Fruit fly (Drosophila melanogaster) whole organism, embryonic: ENCODE results near the gene mthl2.
A peak's percentile ranks its signal among the peaks of the same experiment; 100 is the strongest.

Experiments used
- CG10209 ChIP-seq: fragments of 200-800 bp; sonication (Bioruptor generic); optimal IDR thresholded peaks from 3 replicates; lab custom pipeline; 2017; ENCODE audit warnings: missing biosample characterization, mild to moderate bottlenecking, missing genetic modification characterization, missing genetic modification reagents
- CG11504 ChIP-seq: fragments of 200-800 bp; sonication (Bioruptor generic); optimal IDR thresholded peaks from 3 replicates; lab custom pipeline; 2019; ENCODE audit warnings: missing biosample characterization, mild to moderate bottlenecking, missing genetic modification characterization, moderate library complexity
- CG11560 ChIP-seq: fragments of 200-800 bp; sonication (Bioruptor generic); IDR thresholded peaks from 3 replicates; pipeline ENCODE4 v1.3.6; 2022; ENCODE audit warnings: missing biosample characterization, missing genetic modification characterization
- CG1233 ChIP-seq: fragments of 200-800 bp; sonication (Bioruptor generic); optimal IDR thresholded peaks from 4 replicates; lab custom pipeline; 2018; ENCODE audit warnings: missing biosample characterization, mild to moderate bottlenecking, missing genetic modification characterization
- CG12942 ChIP-seq: fragments of 200-800 bp; sonication (Bioruptor generic); optimal IDR thresholded peaks from 3 replicates; lab custom pipeline; 2016; ENCODE audit warnings: missing biosample characterization, missing genetic modification characterization
- CG13296 ChIP-seq: fragments of 200-800 bp; sonication (Bioruptor generic); optimal IDR thresholded peaks from 3 replicates; lab custom pipeline; 2018; ENCODE audit warnings: missing biosample characterization, mild to moderate bottlenecking, missing genetic modification characterization
- CG13775 ChIP-seq: fragments of 200-800 bp; sonication (Bioruptor generic); optimal IDR thresholded peaks from 3 replicates; lab custom pipeline; 2017; ENCODE audit warnings: missing biosample characterization, mild to moderate bottlenecking, missing genetic modification characterization
- CG17802 ChIP-seq: fragments of 200-800 bp; sonication (Bioruptor generic); optimal IDR thresholded peaks from 2 replicates; lab custom pipeline; 2018; ENCODE audit warnings: missing biosample characterization, mild to moderate bottlenecking, missing genetic modification characterization, moderate library complexity
- CG1792 ChIP-seq: fragments of 200-800 bp; sonication (Bioruptor generic); optimal IDR thresholded peaks from 2 replicates; lab custom pipeline; 2016; ENCODE audit warnings: missing biosample characterization, missing genetic modification characterization
- CG18262 ChIP-seq: fragments of 200-800 bp; optimal IDR thresholded peaks from 3 replicates; lab custom pipeline; 2019; ENCODE audit warnings: missing biosample characterization, mild to moderate bottlenecking, missing genetic modification characterization, moderate library complexity
- CG1832 ChIP-seq: fragments of 200-800 bp; sonication (Bioruptor generic); optimal IDR thresholded peaks from 2 replicates; lab custom pipeline; 2017; ENCODE audit warnings: missing biosample characterization, mild to moderate bottlenecking, missing genetic modification characterization, inconsistent platforms
- CG2199 ChIP-seq: fragments of 200-800 bp; sonication (Bioruptor generic); IDR thresholded peaks from 3 replicates; pipeline ENCODE4 v1.3.6; 2022; ENCODE audit warnings: missing biosample characterization, missing genetic modification characterization
- CG2889 ChIP-seq: fragments of 200-800 bp; sonication (Bioruptor generic); IDR thresholded peaks from 3 replicates; pipeline ENCODE4 v1.3.6; 2022; ENCODE audit warnings: missing biosample characterization, missing genetic modification characterization
- CG33213 ChIP-seq: fragments of 200-800 bp; sonication (Bioruptor generic); optimal IDR thresholded peaks from 3 replicates; lab custom pipeline; 2016; ENCODE audit warnings: missing biosample characterization, missing genetic modification characterization
- CG6854 ChIP-seq: fragments of 200-800 bp; sonication (Bioruptor generic); optimal IDR thresholded peaks from 3 replicates; lab custom pipeline; 2017; ENCODE audit warnings: missing biosample characterization, mild to moderate bottlenecking, missing genetic modification characterization
- CG9437 ChIP-seq: fragments of 200-800 bp; sonication (Bioruptor generic); optimal IDR thresholded peaks from 2 replicates; lab custom pipeline; 2018; ENCODE audit warnings: missing biosample characterization, mild to moderate bottlenecking, missing genetic modification characterization
- CG9876 ChIP-seq: fragments of 200-800 bp; sonication (Bioruptor generic); optimal IDR thresholded peaks from 2 replicates; lab custom pipeline; 2016; ENCODE audit warnings: missing biosample characterization, missing genetic modification characterization
- D ChIP-seq, 2 experiments: fragments of 200-800 bp in 1 of 2; fragments of >200 bp in 1 of 2; sonication (Bioruptor generic) in 1 of 2; optimal IDR thresholded peaks; 2 replicates in 1 of 2; 3 replicates in 1 of 2; lab custom pipeline; 2017; ENCODE audit warnings: mild to moderate bottlenecking in 1 of 2, missing biosample characterization in 1 of 2, missing genetic modification characterization in 1 of 2, missing genetic modification reagents in 1 of 2
- Doc3 ChIP-seq: fragments of 200-800 bp; sonication (Bioruptor generic); IDR thresholded peaks from 3 replicates; pipeline ENCODE4 v1.3.6; 2022; ENCODE audit warnings: missing biosample characterization, missing genetic modification characterization; ENCODE audit not compliant: partially characterized antibody
- HLH4C ChIP-seq: fragments of 200-800 bp; sonication (Bioruptor generic); IDR thresholded peaks from 3 replicates; pipeline ENCODE4 v1.3.6; 2022; ENCODE audit warnings: missing biosample characterization, missing genetic modification characterization; ENCODE audit not compliant: partially characterized antibody
- Hr78 ChIP-seq, 2 experiments: fragments of 200-800 bp in 1 of 2; fragments of >200 bp in 1 of 2; sonication (Bioruptor generic) in 1 of 2; optimal IDR thresholded peaks; 2 replicates each; lab custom pipeline; 2017 to 2019; ENCODE audit warnings: missing biosample characterization in 2 of 2, missing genetic modification characterization in 2 of 2, mild to moderate bottlenecking in 1 of 2, moderate library complexity in 1 of 2
- Hsf ChIP-seq: fragments of 200-800 bp; sonication (Bioruptor generic); optimal IDR thresholded peaks from 3 replicates; lab custom pipeline; 2016; ENCODE audit warnings: missing biosample characterization, missing genetic modification characterization
- Jarid2 ChIP-seq: fragments of 200-800 bp; sonication (Bioruptor generic); optimal IDR thresholded peaks from 3 replicates; lab custom pipeline; 2017; ENCODE audit warnings: mild to moderate bottlenecking, missing biosample characterization, missing genetic modification reagents, missing genetic modification characterization
- Lpt ChIP-seq: fragments of >200 bp; optimal IDR thresholded peaks from 2 replicates; lab custom pipeline; 2018; ENCODE audit warnings: missing biosample characterization, missing genetic modification characterization
- NK7.1 ChIP-seq: fragments of 200-800 bp; sonication (Bioruptor generic); optimal IDR thresholded peaks from 3 replicates; lab custom pipeline; 2016; ENCODE audit warnings: missing biosample characterization, missing genetic modification characterization
- Nf-YC ChIP-seq: fragments of 200-800 bp; optimal IDR thresholded peaks from 3 replicates; lab custom pipeline; 2019; ENCODE audit warnings: missing biosample characterization, mild to moderate bottlenecking, missing genetic modification characterization, moderate library complexity
- Pdp1 ChIP-seq, 2 experiments: fragments of 200-800 bp; sonication (Bioruptor generic); optimal IDR thresholded peaks; 3 replicates each; lab custom pipeline; 2016; ENCODE audit warnings: missing biosample characterization in 2 of 2, missing genetic modification characterization in 2 of 2, mild to moderate bottlenecking in 1 of 2, moderate library complexity in 1 of 2
- Ptx1 ChIP-seq: fragments of 200-800 bp; sonication (Bioruptor generic); IDR thresholded peaks from 2 replicates; pipeline ENCODE4 v1.3.6; 2022; ENCODE audit warnings: missing biosample characterization, missing genetic modification characterization
- Scr ChIP-seq: fragments of 200-800 bp; sonication (Bioruptor generic); IDR thresholded peaks from 2 replicates; pipeline ENCODE4 v1.3.6; 2022; ENCODE audit warnings: missing biosample characterization, missing genetic modification characterization; ENCODE audit not compliant: partially characterized antibody
- Sry-β ChIP-seq: fragments of 200-800 bp; sonication (Bioruptor generic); optimal IDR thresholded peaks from 2 replicates; lab custom pipeline; 2018; ENCODE audit warnings: missing biosample characterization, mild to moderate bottlenecking, missing genetic modification characterization, moderate library complexity
- Tbp ChIP-seq: fragments of >200 bp; optimal IDR thresholded peaks from 2 replicates; lab custom pipeline; 2018; ENCODE audit warnings: missing biosample characterization, missing genetic modification characterization
- Vsx1 ChIP-seq: fragments of 200-800 bp; sonication (Bioruptor generic); optimal IDR thresholded peaks from 2 replicates; lab custom pipeline; 2017; ENCODE audit warnings: missing biosample characterization, mild to moderate bottlenecking, missing genetic modification characterization, missing genetic modification reagents
- Xrp1 ChIP-seq: fragments of 200-800 bp; sonication (Bioruptor generic); IDR thresholded peaks from 2 replicates; pipeline ENCODE4 v1.3.6; 2022; ENCODE audit warnings: missing biosample characterization, missing genetic modification characterization
- bsh ChIP-seq, 2 experiments: fragments of 200-800 bp; sonication (Bioruptor generic); optimal IDR thresholded peaks; 2 replicates each; lab custom pipeline; 2017 to 2018; ENCODE audit warnings: mild to moderate bottlenecking in 2 of 2, missing biosample characterization in 2 of 2, missing genetic modification characterization in 2 of 2, moderate library complexity in 1 of 2
- cas ChIP-seq: fragments of 200-800 bp; sonication (Bioruptor generic); IDR thresholded peaks from 2 replicates; pipeline ENCODE4 v1.3.6; 2022; ENCODE audit warnings: missing biosample characterization, missing genetic modification characterization
- crol ChIP-seq: fragments of 200-800 bp; sonication (Bioruptor generic); IDR thresholded peaks from 2 replicates; pipeline ENCODE4 v1.3.6; 2022; ENCODE audit warnings: missing biosample characterization, missing genetic modification characterization
- danr ChIP-seq: fragments of 200-800 bp; sonication (Bioruptor generic); IDR thresholded peaks from 2 replicates; pipeline ENCODE4 v1.3.6; 2022; ENCODE audit warnings: missing biosample characterization, missing genetic modification characterization
- en ChIP-seq: fragments of 200-800 bp; sonication (Bioruptor generic); optimal IDR thresholded peaks from 2 replicates; lab custom pipeline; 2016; ENCODE audit warnings: missing biosample characterization, missing genetic modification characterization
- ewg ChIP-seq: fragments of 200-800 bp; sonication (Bioruptor generic); optimal IDR thresholded peaks from 3 replicates; lab custom pipeline; 2017; ENCODE audit warnings: mild to moderate bottlenecking, missing biosample characterization, missing genetic modification reagents, missing genetic modification characterization
- gro ChIP-seq: fragments of 200-800 bp; sonication (Bioruptor generic); optimal IDR thresholded peaks from 2 replicates; lab custom pipeline; 2016; ENCODE audit warnings: missing biosample characterization, missing genetic modification characterization
- kni ChIP-seq: fragments of 200-800 bp; sonication (Bioruptor generic); optimal IDR thresholded peaks from 3 replicates; lab custom pipeline; 2017; ENCODE audit warnings: mild to moderate bottlenecking, missing biosample characterization, missing genetic modification reagents, missing genetic modification characterization
- lov ChIP-seq, 2 experiments: fragments of 200-800 bp in 1 of 2; fragments of >200 bp in 1 of 2; sonication (Bioruptor generic) in 1 of 2; IDR thresholded peaks in 1 of 2; optimal IDR thresholded peaks in 1 of 2; 2 replicates in 1 of 2; 3 replicates in 1 of 2; pipeline versions ENCODE4 v1.3.6 to Lab custom; 2017 to 2022; ENCODE audit warnings: missing biosample characterization in 1 of 2, missing genetic modification characterization in 1 of 2
- pzg ChIP-seq: fragments of 200-800 bp; sonication (Bioruptor generic); optimal IDR thresholded peaks from 3 replicates; lab custom pipeline; 2018; ENCODE audit warnings: missing biosample characterization, mild to moderate bottlenecking, missing genetic modification characterization, moderate library complexity
- seq ChIP-seq: fragments of 200-800 bp; sonication (Bioruptor generic); IDR thresholded peaks from 2 replicates; pipeline ENCODE4 v1.3.6; 2022; ENCODE audit warnings: missing biosample characterization, missing genetic modification characterization
- ssp ChIP-seq: fragments of 200-800 bp; sonication (Bioruptor generic); IDR thresholded peaks from 2 replicates; pipeline ENCODE4 v1.3.6; 2022; ENCODE audit warnings: missing biosample characterization, missing genetic modification characterization
- tll ChIP-seq, 2 experiments: fragments of 200-800 bp in 1 of 2; fragments of >200 bp in 1 of 2; sonication (Bioruptor generic) in 1 of 2; optimal IDR thresholded peaks; 2 replicates each; lab custom pipeline; 2017 to 2019; ENCODE audit warnings: missing biosample characterization in 2 of 2, missing genetic modification characterization in 2 of 2, mild to moderate bottlenecking in 1 of 2, moderate library complexity in 1 of 2
- unpg ChIP-seq: fragments of 200-800 bp; sonication (Bioruptor generic); optimal IDR thresholded peaks from 3 replicates; lab custom pipeline; 2018; ENCODE audit warnings: missing biosample characterization, mild to moderate bottlenecking, missing genetic modification characterization, moderate library complexity
- yki ChIP-seq: fragments of >200 bp; optimal IDR thresholded peaks from 3 replicates; lab custom pipeline; 2018
- zen2 ChIP-seq: fragments of 200-800 bp; sonication (Bioruptor generic); IDR thresholded peaks from 3 replicates; pipeline ENCODE4 v1.3.6; 2022; ENCODE audit warnings: missing biosample characterization, missing genetic modification characterization; ENCODE audit not compliant: partially characterized antibody

mthl2 gene

DNA sequence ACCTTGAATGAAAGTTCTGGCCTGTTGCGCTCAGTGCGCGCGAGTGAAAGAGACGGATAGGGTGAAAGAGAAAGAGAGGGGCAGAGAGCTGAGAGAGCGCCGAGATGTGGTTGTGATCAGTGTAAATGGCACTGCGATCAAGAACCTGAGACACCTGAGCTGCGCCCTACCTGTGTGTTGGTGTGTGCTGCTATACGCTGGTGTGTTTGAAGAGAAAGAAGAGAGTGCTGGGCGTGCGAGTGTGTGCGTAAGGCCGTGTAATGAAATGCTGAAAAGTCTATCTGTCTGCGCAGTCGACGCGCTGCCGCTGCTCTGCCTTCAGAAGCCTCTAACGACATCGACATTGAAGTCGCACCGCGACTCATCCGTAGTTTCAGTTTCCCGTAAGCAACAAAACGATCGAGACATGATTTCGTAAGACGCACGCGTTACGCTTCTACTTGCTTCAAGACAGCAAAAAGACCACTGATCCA is 26.1 kb downstream of the mthl2 start, which contains the start of gene Blimp-1 (continued):
- TF ChIP-seq kni (GFP tag; lab: Kevin White, UChicago) (peak; percentile 44), CG11504 (tag; lab: Kevin White, UChicago) (no peak), Tbp (GFP tag; lab: Kevin White, UChicago) (no peak), CG18262 (no peak), Lpt (no peak), yki (lab: Kevin White, UChicago) (peak; percentile 82), ssp (no peak), ewg (no peak), Hsf (GFP tag; lab: Kevin White, UChicago) (no peak), Doc3 (no peak), Scr (GFP tag; lab: Robert Waterston, UW) (peak; percentile 29; the same call in 1 of the 2 replicates), CG1792 (GFP tag; lab: Kevin White, UChicago) (no peak), CG13296 (GFP tag; lab: Kevin White, UChicago) (no peak), Ptx1 (no peak), danr (GFP tag; lab: Robert Waterston, UW) (no peak), Xrp1 (GFP tag; lab: Robert Waterston, UW) (no peak), Jarid2 (GFP tag; lab: Kevin White, UChicago) (peak; percentile 58), tll (GFP tag; optimal IDR thresholded peaks at IDR 0.05; lab: Kevin White, UChicago) (peak in 1 of 2 experiments; percentile 73), cas (no peak), en (GFP tag; lab: Kevin White, UChicago) (no peak), HLH4C (no peak), CG10209 (GFP tag; lab: Kevin White, UChicago) (no peak), Vsx1 (GFP tag; lab: Kevin White, UChicago) (no peak), Hr78 (GFP tag; optimal IDR thresholded peaks at IDR 0.05; lab: Kevin White, UChicago) (no peak), CG6854 (GFP tag; lab: Kevin White, UChicago) (no peak), gro (GFP tag; lab: Kevin White, UChicago) (no peak), crol (GFP tag; lab: Robert Waterston, UW) (0 out of 2 replicates have a peak, but pooled peaks have one; percentile 27), unpg (GFP tag; lab: Kevin White, UChicago) (no peak), CG9876 (GFP tag; lab: Kevin White, UChicago) (no peak), CG11560 (tag; lab: Robert Waterston, UW) (no peak), CG2889 (GFP tag; lab: Robert Waterston, UW) (no peak), NK7.1 (GFP tag; lab: Kevin White, UChicago) (no peak), CG1832 (GFP tag; lab: Kevin White, UChicago) (peak; percentile 81), CG2199 (GFP tag; lab: Robert Waterston, UW) (peak; percentile 85; the same call in 2 of the 3 replicates), Nf-YC (tag; lab: Kevin White, UChicago) (no peak), pzg (GFP tag; lab: Kevin White, UChicago) (no peak), Sry-β (GFP tag; lab: Kevin White, UChicago) (no peak), lov (optimal IDR thresholded peaks at IDR 0.05; lab: Kevin White, UChicago) (no peak), lov (GFP tag; IDR thresholded peaks at IDR 0.05; lab: Robert Waterston, UW) (0 out of 3 replicates have a peak, but pooled peaks have one; percentile 10), D (optimal IDR thresholded peaks at IDR 0.05; lab: Kevin White, UChicago) (peak; percentile 24), D (GFP tag; optimal IDR thresholded peaks at IDR 0.05; lab: Kevin White, UChicago) (no peak), zen2 (GFP tag; lab: Robert Waterston, UW) (no peak), CG13775 (GFP tag; lab: Kevin White, UChicago) (no peak), CG12942 (GFP tag; lab: Kevin White, UChicago) (no peak), bsh (GFP tag; optimal IDR thresholded peaks at IDR 0.05; lab: Kevin White, UChicago) (no peak), CG1233 (GFP tag; lab: Kevin White, UChicago) (no peak), seq (GFP tag; lab: Robert Waterston, UW) (no peak), CG33213 (no peak), Pdp1 (GFP tag; optimal IDR thresholded peaks at IDR 0.05; lab: Kevin White, UChicago) (no peak), CG9437 (peak; percentile 21), CG17802 (no peak)
